Worm (Caenorhabditis elegans) whole organism, L4 larva: ENCODE data around the gene Y46G5A.15.
A peak's percentile ranks its signal among the peaks of the same experiment; 100 is the strongest.

ENCODE experiments used
- F10B5.3 ChIP-seq: sonication (generic microtip); optimal IDR thresholded peaks from 2 replicates; lab custom pipeline; 2016; ENCODE audit warnings: mild to moderate bottlenecking, missing genetic modification characterization, missing compliant biosample characterization
- F44E2.7 ChIP-seq: fragments of 200-800 bp; sonication (Bioruptor generic); IDR thresholded peaks from 2 replicates; pipeline ENCODE4 v2.1.2; 2022; ENCODE audit warnings: missing genetic modification characterization, missing compliant biosample characterization
- F49E8.2 ChIP-seq: sonication (generic microtip); optimal IDR thresholded peaks from 2 replicates; lab custom pipeline; 2016; ENCODE audit warnings: missing compliant biosample characterization, mild to moderate bottlenecking, missing genetic modification characterization, borderline replicate concordance
- Y105C5A.15 ChIP-seq: fragments of 200-800 bp; sonication (Bioruptor generic); IDR thresholded peaks from 2 replicates; pipeline ENCODE4 v1.3.6; 2022; ENCODE audit warnings: missing genetic modification characterization, missing compliant biosample characterization
- ZK337.2 ChIP-seq: fragments of 200-800 bp; sonication (Bioruptor generic); IDR thresholded peaks from 2 replicates; pipeline ENCODE4 v1.3.6; 2022; ENCODE audit warnings: missing genetic modification reagents, missing genetic modification characterization, missing compliant biosample characterization
- aly-2 ChIP-seq: sonication (generic microtip); optimal IDR thresholded peaks from 2 replicates; lab custom pipeline; 2018; ENCODE audit warnings: missing biosample characterization, missing genetic modification characterization
- ceh-32 ChIP-seq: sonication (generic microtip); optimal IDR thresholded peaks from 2 replicates; lab custom pipeline; 2016; ENCODE audit warnings: mild to moderate bottlenecking, missing genetic modification characterization, missing compliant biosample characterization; ENCODE audit not compliant: poor library complexity
- ceh-44 ChIP-seq: fragments of 200-800 bp; sonication (Bioruptor generic); IDR thresholded peaks from 2 replicates; pipeline ENCODE4 v1.3.6; 2022; ENCODE audit warnings: missing genetic modification reagents, missing genetic modification characterization, missing compliant biosample characterization
- ces-1 ChIP-seq: fragments of 150-350 bp; sonication (generic microtip); optimal IDR thresholded peaks from 4 replicates; lab custom pipeline; 2014; ENCODE audit warnings: missing biosample characterization, missing genetic modification reagents, missing genetic modification characterization
- ctbp-1 ChIP-seq: fragments of 200-800 bp; sonication (Bioruptor generic); IDR thresholded peaks from 2 replicates; pipeline ENCODE4 v1.3.6; 2022; ENCODE audit warnings: missing genetic modification reagents, missing genetic modification characterization, missing compliant biosample characterization
- daf-12 ChIP-seq: fragments of 150-350 bp; optimal IDR thresholded peaks from 2 replicates; lab custom pipeline; 2014; ENCODE audit warnings: missing biosample characterization, missing genetic modification reagents, missing genetic modification characterization
- daf-16 ChIP-seq, 3 experiments: sonication (generic microtip); optimal IDR thresholded peaks; 2 replicates each; lab custom pipeline; 2016 to 2017; ENCODE audit warnings: missing genetic modification characterization in 3 of 3, missing genetic modification reagents in 3 of 3, mild to moderate bottlenecking in 2 of 3, missing compliant biosample characterization in 2 of 3, missing biosample characterization in 1 of 3, moderate library complexity in 1 of 3
- dmd-6 ChIP-seq: fragments of 200-800 bp; sonication (Bioruptor generic); IDR thresholded peaks from 2 replicates; pipeline ENCODE4 v1.3.6; 2022; ENCODE audit warnings: missing genetic modification reagents, missing genetic modification characterization, missing compliant biosample characterization
- duxl-1 ChIP-seq: sonication (generic microtip); optimal IDR thresholded peaks from 2 replicates; lab custom pipeline; 2016; ENCODE audit warnings: mild to moderate bottlenecking, missing genetic modification characterization, moderate library complexity, missing compliant biosample characterization; ENCODE audit not compliant: poor library complexity
- dve-1 ChIP-seq: sonication (generic microtip); optimal IDR thresholded peaks from 2 replicates; lab custom pipeline; 2017; ENCODE audit warnings: antibody characterized with exemption, mild to moderate bottlenecking, missing genetic modification characterization, missing compliant biosample characterization; ENCODE audit not compliant: insufficient read depth
- hlh-11 ChIP-seq: fragments of 200-800 bp; sonication (Bioruptor generic); optimal IDR thresholded peaks from 2 replicates; lab custom pipeline; 2018; ENCODE audit warnings: mild to moderate bottlenecking, missing genetic modification characterization, missing compliant biosample characterization
- hlh-30 ChIP-seq: sonication (generic microtip); optimal IDR thresholded peaks from 2 replicates; lab custom pipeline; 2017; ENCODE audit warnings: antibody characterized with exemption, mild to moderate bottlenecking, missing genetic modification characterization, missing compliant biosample characterization; ENCODE audit not compliant: insufficient read depth
- lim-7 ChIP-seq: fragments of 200-800 bp; sonication (Bioruptor generic); IDR thresholded peaks from 2 replicates; pipeline ENCODE4 v1.3.6; 2022; ENCODE audit warnings: missing genetic modification characterization, missing compliant biosample characterization
- lin-1 ChIP-seq: fragments of 200-800 bp; sonication (Bioruptor generic); IDR thresholded peaks from 2 replicates; pipeline ENCODE4 v1.3.6; 2022; ENCODE audit warnings: missing genetic modification reagents, missing genetic modification characterization, missing compliant biosample characterization
- lin-39 ChIP-seq: fragments of 150-350 bp; optimal IDR thresholded peaks from 2 replicates; lab custom pipeline; 2014; ENCODE audit warnings: missing biosample characterization, missing genetic modification reagents, missing genetic modification characterization
- lsy-2 ChIP-seq, 2 experiments: fragments of 150-350 bp in 1 of 2; sonication (generic microtip) in 1 of 2; optimal IDR thresholded peaks; 2 replicates each; lab custom pipeline; 2014 to 2017; ENCODE audit warnings: missing biosample characterization in 2 of 2, missing genetic modification characterization in 2 of 2
- mdl-1 ChIP-seq, 2 experiments: fragments of 150-350 bp in 1 of 2; sonication (generic microtip) in 1 of 2; optimal IDR thresholded peaks; 2 replicates each; lab custom pipeline; 2014 to 2017; ENCODE audit warnings: missing biosample characterization in 2 of 2, missing genetic modification characterization in 2 of 2
- mdt-29 ChIP-seq: fragments of 200-800 bp; sonication (Bioruptor generic); IDR thresholded peaks from 2 replicates; pipeline ENCODE4 v1.3.6; 2022; ENCODE audit warnings: missing genetic modification reagents, missing genetic modification characterization, missing compliant biosample characterization
- mxl-2 ChIP-seq: fragments of 200-800 bp; sonication (Bioruptor generic); conservative IDR thresholded peaks from 2 replicates; pipeline ENCODE4 v1.3.6; 2022; ENCODE audit warnings: missing genetic modification reagents, missing genetic modification characterization, missing compliant biosample characterization
- nhr-28 ChIP-seq: fragments of 150-350 bp; optimal IDR thresholded peaks from 2 replicates; lab custom pipeline; 2014; ENCODE audit warnings: missing biosample characterization, missing genetic modification characterization
- nhr-6 ChIP-seq: fragments of 150-350 bp; optimal IDR thresholded peaks from 2 replicates; lab custom pipeline; 2014; ENCODE audit warnings: missing biosample characterization, missing genetic modification characterization
- pha-4 ChIP-seq, 2 experiments: fragments of 150-350 bp in 1 of 2; fragments of 200-800 bp in 1 of 2; sonication (Bioruptor generic) in 1 of 2; IDR thresholded peaks in 1 of 2; optimal IDR thresholded peaks in 1 of 2; 2 replicates each; pipeline versions ENCODE4 v1.3.6 to Lab custom; 2014 to 2022; ENCODE audit warnings: missing genetic modification characterization in 2 of 2, missing genetic modification reagents in 2 of 2, missing biosample characterization in 1 of 2, missing compliant biosample characterization in 1 of 2
- pqm-1 ChIP-seq: sonication (generic microtip); optimal IDR thresholded peaks from 2 replicates; lab custom pipeline; 2017; ENCODE audit warnings: missing biosample characterization, missing genetic modification characterization
- snpc-1.2 ChIP-seq: fragments of 200-800 bp; sonication (Bioruptor generic); IDR thresholded peaks from 2 replicates; pipeline ENCODE4 v1.3.6; 2022; ENCODE audit warnings: missing genetic modification reagents, missing genetic modification characterization, missing compliant biosample characterization
- unc-130 ChIP-seq: sonication (generic microtip); optimal IDR thresholded peaks from 2 replicates; lab custom pipeline; 2016; ENCODE audit warnings: missing genetic modification reagents, missing genetic modification characterization, missing compliant biosample characterization
- unc-62 ChIP-seq, 3 experiments: fragments of 150-350 bp in 1 of 3; sonication (generic microtip); optimal IDR thresholded peaks in 2 of 3; peaks in 1 of 3; 1 replicate in 1 of 3; 2 replicates in 2 of 3; lab custom pipeline; 2014 to 2017; ENCODE audit warnings: missing biosample characterization in 3 of 3, missing genetic modification characterization in 3 of 3, missing genetic modification reagents in 3 of 3, missing genotype in 1 of 3
- zfp-2 ChIP-seq: sonication (generic microtip); optimal IDR thresholded peaks from 2 replicates; lab custom pipeline; 2016; ENCODE audit warnings: mild to moderate bottlenecking, missing genetic modification characterization, missing compliant biosample characterization
- ztf-11 ChIP-seq: fragments of 150-350 bp; optimal IDR thresholded peaks from 2 replicates; lab custom pipeline; 2014; ENCODE audit warnings: missing biosample characterization, missing genetic modification characterization

The Y46G5A.15 gene

DNA sequence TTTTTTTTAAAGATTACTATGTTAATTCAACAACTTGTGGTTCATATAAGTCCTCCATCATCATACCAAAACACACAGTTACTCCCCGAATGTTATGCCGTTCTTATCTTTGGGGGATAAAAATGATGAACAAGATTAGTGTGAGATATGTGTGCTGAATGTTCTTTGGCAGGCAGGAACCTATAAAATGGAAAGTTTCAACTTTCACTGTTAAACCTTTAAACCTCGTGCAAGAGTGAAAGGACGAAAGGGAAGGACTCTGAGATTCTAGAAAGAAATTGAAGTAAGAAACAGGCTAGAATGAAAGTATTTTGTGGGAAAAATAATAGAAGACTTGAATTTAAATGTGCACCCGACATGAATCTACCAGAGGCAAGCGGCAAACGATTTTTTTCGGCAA lies 34.8 kb upstream of the Y46G5A.15 start:
- no peak for TF ChIP-seq lin-39
- TF ChIP-seq unc-62 (GFP tag; optimal IDR thresholded peaks at IDR 0.05 in 1 of 2; lab: Kevin White, UChicago): no peak
- no peak for TF ChIP-seq unc-62 (tag; optimal IDR thresholded peaks at IDR 0.05; lab: Kevin White, UChicago)
- no peak for TF ChIP-seq hlh-11
- no peak for TF ChIP-seq lsy-2 (tag; optimal IDR thresholded peaks at IDR 0.05; lab: Kevin White, UChicago)
- no peak for TF ChIP-seq duxl-1
- no peak for TF ChIP-seq ctbp-1 (GFP tag; lab: Robert Waterston, UW)
- no peak for TF ChIP-seq lin-1 (GFP tag; lab: Robert Waterston, UW)
- TF ChIP-seq lim-7: no peak
- no peak for TF ChIP-seq ceh-44 (GFP tag; lab: Robert Waterston, UW)
- no peak for TF ChIP-seq aly-2 (tag; lab: Kevin White, UChicago)
- no peak for TF ChIP-seq daf-12 (tag; lab: Kevin White, UChicago)
- TF ChIP-seq nhr-6 (tag; lab: Kevin White, UChicago): no peak
- TF ChIP-seq F44E2.7 (GFP tag; lab: Robert Waterston, UW): no peak
- TF ChIP-seq unc-130 (GFP tag; lab: Kevin White, UChicago): no peak

DNA sequence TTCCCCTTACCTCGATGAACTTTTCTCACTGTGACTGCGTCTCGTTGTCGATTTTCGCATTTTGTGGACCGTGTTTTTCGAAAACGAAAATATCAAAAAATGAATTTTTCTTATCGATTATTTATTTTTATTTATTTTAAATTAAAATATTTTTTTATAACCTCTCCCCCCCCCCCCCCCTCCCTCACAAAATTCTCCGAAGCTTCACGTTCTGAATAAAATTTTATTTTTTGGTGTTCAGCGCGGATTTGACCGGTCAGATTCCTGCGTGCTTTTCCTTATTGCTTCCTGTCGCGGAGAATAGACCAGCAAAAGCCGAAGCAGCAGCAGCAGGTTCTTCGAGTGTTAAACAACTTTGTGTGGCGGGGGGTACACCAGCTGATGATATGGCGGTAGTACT lies 33.3 kb upstream of the Y46G5A.15 start, which contains the start of gene Y46G5A.22:
Gene Y46G5A.22, minus strand, starts transcription at position 101 of the 400 bp plus-strand sequence.
- TF ChIP-seq unc-62 (GFP tag; optimal IDR thresholded peaks at IDR 0.05 in 1 of 2; lab: Kevin White, UChicago) (peak in 1 of 2 experiments; percentile 72), unc-62 (tag; optimal IDR thresholded peaks at IDR 0.05; lab: Kevin White, UChicago) (no peak), unc-130 (GFP tag; lab: Kevin White, UChicago) (no peak), hlh-30 (tag; lab: Kevin White, UChicago) (peak; percentile 15)
- TF ChIP-seq, all 104 proteins: peak for 2

DNA sequence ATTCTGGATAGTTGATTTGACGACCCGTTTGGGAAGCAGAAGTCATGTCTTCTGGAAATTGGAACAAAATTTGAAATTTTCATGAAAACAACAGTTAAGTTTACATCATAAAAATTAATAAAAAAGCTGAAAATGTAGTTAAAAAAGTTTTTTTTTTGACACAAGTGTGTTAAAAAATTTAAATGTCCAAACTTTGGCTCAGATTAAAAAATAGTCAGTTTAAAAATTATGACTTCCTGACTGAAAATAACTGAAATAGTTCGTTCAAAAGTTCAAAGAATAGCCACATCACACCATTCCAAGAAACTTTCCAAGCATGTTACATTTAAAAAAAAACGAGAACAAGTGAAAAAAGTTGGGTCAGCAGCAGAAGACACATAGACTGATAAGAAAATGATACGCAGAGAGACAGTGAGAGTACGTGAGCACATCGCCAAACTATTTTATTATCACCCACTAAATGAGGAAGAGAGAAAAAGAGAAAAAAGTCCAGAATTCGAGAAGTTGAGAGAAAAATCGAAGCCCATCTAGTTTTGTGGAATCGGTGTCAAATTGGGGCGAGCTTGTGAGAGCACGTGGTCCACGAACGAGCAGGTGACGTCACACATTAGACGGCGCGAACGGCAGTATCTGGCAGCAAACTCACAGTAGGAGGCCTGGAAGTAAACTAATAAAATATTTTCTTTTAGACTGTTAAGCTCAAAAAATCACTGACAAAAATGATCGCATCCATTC lies 31.4 kb upstream of the Y46G5A.15 start, which contains the start of gene acl-7:
Gene acl-7, minus strand, starts transcription at position 51 of the 735 bp plus-strand sequence.
- peak; percentile 41 for TF ChIP-seq hlh-30 (tag; lab: Kevin White, UChicago)
- TF ChIP-seq mdt-29 (GFP tag; lab: Robert Waterston, UW): peak; percentile 92
- no peak for TF ChIP-seq pha-4 (GFP tag; IDR thresholded peaks at IDR 0.05; lab: Robert Waterston, UW)
- TF ChIP-seq pha-4 (tag; optimal IDR thresholded peaks at IDR 0.05; lab: Kevin White, UChicago): no peak
- no peak for TF ChIP-seq daf-16 (GFP tag; optimal IDR thresholded peaks at IDR 0.05; lab: Kevin White, UChicago)
- peak; percentile 52 for TF ChIP-seq daf-16 (tag; optimal IDR thresholded peaks at IDR 0.05; lab: Kevin White, UChicago)
- peak in 1 of 2 experiments; percentile 10 for TF ChIP-seq mdl-1 (tag; optimal IDR thresholded peaks at IDR 0.05; lab: Kevin White, UChicago)
- TF ChIP-seq mxl-2 (GFP tag; lab: Robert Waterston, UW): no peak
- no peak for TF ChIP-seq Y105C5A.15 (GFP tag; lab: Robert Waterston, UW)
- TF ChIP-seq zfp-2 (tag; lab: Kevin White, UChicago): no peak
- TF ChIP-seq dmd-6 (GFP tag; lab: Robert Waterston, UW): peak; percentile 46; the same call in 1 of the 2 replicates
- TF ChIP-seq ceh-32 (tag; lab: Kevin White, UChicago): no peak
- peak; percentile 82 for TF ChIP-seq pqm-1 (tag; lab: Kevin White, UChicago)
- TF ChIP-seq snpc-1.2 (GFP tag; lab: Robert Waterston, UW): no peak
- no peak for TF ChIP-seq ces-1 (GFP tag; lab: Kevin White, UChicago)
- peak; percentile 55 for TF ChIP-seq dve-1 (tag; lab: Kevin White, UChicago)
- no peak for TF ChIP-seq ZK337.2 (GFP tag; lab: Robert Waterston, UW)
- TF ChIP-seq F49E8.2 (tag; lab: Kevin White, UChicago): no peak
- TF ChIP-seq F10B5.3 (tag; lab: Kevin White, UChicago): no peak
- TF ChIP-seq ztf-11 (tag; lab: Kevin White, UChicago): no peak
- peak; percentile 40 for TF ChIP-seq hlh-11
- peak; percentile 43 for TF ChIP-seq nhr-28 (tag; lab: Kevin White, UChicago)
